Worm (Caenorhabditis elegans) whole organism, L3 larva: ENCODE results near the gene gar-3.

ENCODE experiments used
- ZK546.5 ChIP-seq: sonication (generic microtip); optimal IDR thresholded peaks from 2 replicates; lab custom pipeline; 2017; ENCODE audit warnings: missing biosample characterization, missing genetic modification characterization
- ama-1 ChIP-seq: fragments of 150-350 bp; optimal IDR thresholded peaks from 2 replicates; lab custom pipeline; 2018
- ceh-28 ChIP-seq: fragments of 150-350 bp; optimal IDR thresholded peaks from 2 replicates; lab custom pipeline; 2014; ENCODE audit warnings: missing biosample characterization, missing genetic modification reagents, missing genetic modification characterization
- egl-27 ChIP-seq: sonication (generic microtip); optimal IDR thresholded peaks from 4 replicates; lab custom pipeline; 2017; ENCODE audit warnings: missing biosample characterization, missing genetic modification reagents, missing genetic modification characterization
- egl-5 ChIP-seq: fragments of 150-350 bp; optimal IDR thresholded peaks from 2 replicates; lab custom pipeline; 2017; ENCODE audit warnings: missing biosample characterization, missing genetic modification reagents, missing genetic modification characterization, inconsistent platforms
- elt-1 ChIP-seq: fragments of 150-350 bp; optimal IDR thresholded peaks from 2 replicates; lab custom pipeline; 2014; ENCODE audit warnings: missing biosample characterization, missing genetic modification characterization
- elt-2 ChIP-seq: sonication (generic microtip); optimal IDR thresholded peaks from 2 replicates; lab custom pipeline; 2016; ENCODE audit warnings: missing genetic modification reagents, mild to moderate bottlenecking, missing genetic modification characterization, missing compliant biosample characterization
- elt-3 ChIP-seq, 3 experiments: fragments of 150-350 bp in 1 of 3; sonication (generic microtip) in 2 of 3; optimal IDR thresholded peaks; 2 replicates in 2 of 3; 4 replicates in 1 of 3; lab custom pipeline; 2014 to 2017; ENCODE audit warnings: missing biosample characterization in 3 of 3, missing genetic modification characterization in 3 of 3
- eor-1 ChIP-seq, 2 experiments: fragments of 150-350 bp; optimal IDR thresholded peaks; 2 replicates each; lab custom pipeline; 2014 to 2018; ENCODE audit warnings: missing biosample characterization in 2 of 2, missing genetic modification characterization in 2 of 2
- fkh-10 ChIP-seq: sonication (generic microtip); optimal IDR thresholded peaks from 2 replicates; lab custom pipeline; 2017; ENCODE audit warnings: missing biosample characterization, missing genetic modification reagents, missing genetic modification characterization
- fkh-2 ChIP-seq: fragments of 150-350 bp; optimal IDR thresholded peaks from 2 replicates; lab custom pipeline; 2014; ENCODE audit warnings: missing biosample characterization, missing genetic modification reagents, missing genetic modification characterization
- fos-1 ChIP-seq: fragments of 150-350 bp; optimal IDR thresholded peaks from 2 replicates; lab custom pipeline; 2014; ENCODE audit warnings: missing biosample characterization, missing genetic modification characterization
- hmg-11 ChIP-seq: sonication (generic microtip); optimal IDR thresholded peaks from 2 replicates; lab custom pipeline; 2016; ENCODE audit warnings: missing genetic modification characterization, missing compliant biosample characterization
- jun-1 ChIP-seq: fragments of 150-350 bp; optimal IDR thresholded peaks from 2 replicates; lab custom pipeline; 2014; ENCODE audit warnings: missing biosample characterization, missing genetic modification reagents, missing genetic modification characterization
- lin-15B ChIP-seq: fragments of 150-350 bp; optimal IDR thresholded peaks from 2 replicates; lab custom pipeline; 2014; ENCODE audit warnings: missing biosample characterization, missing genetic modification characterization
- mdl-1 ChIP-seq: fragments of 150-350 bp; optimal IDR thresholded peaks from 2 replicates; lab custom pipeline; 2014; ENCODE audit warnings: missing biosample characterization, missing genetic modification characterization
- nfya-1 ChIP-seq: sonication (generic microtip); optimal IDR thresholded peaks from 2 replicates; lab custom pipeline; 2017; ENCODE audit warnings: missing genetic modification characterization, mild to moderate bottlenecking, missing compliant biosample characterization, antibody characterized with exemption, moderate library complexity; ENCODE audit not compliant: insufficient read depth
- nhr-12 ChIP-seq: fragments of 150-350 bp; optimal IDR thresholded peaks from 2 replicates; lab custom pipeline; 2014; ENCODE audit warnings: missing biosample characterization, missing genetic modification characterization
- nhr-23 ChIP-seq: fragments of 150-350 bp; optimal IDR thresholded peaks from 2 replicates; lab custom pipeline; 2014; ENCODE audit warnings: missing biosample characterization, missing genetic modification reagents, missing genetic modification characterization
- nhr-237 ChIP-seq: fragments of 150-350 bp; optimal IDR thresholded peaks from 2 replicates; lab custom pipeline; 2014; ENCODE audit warnings: missing biosample characterization, missing genetic modification characterization
- nhr-25 ChIP-seq: sonication (generic microtip); optimal IDR thresholded peaks from 2 replicates; lab custom pipeline; 2017; ENCODE audit warnings: missing biosample characterization, missing genetic modification characterization
- nhr-28 ChIP-seq: fragments of 150-350 bp; optimal IDR thresholded peaks from 2 replicates; lab custom pipeline; 2014; ENCODE audit warnings: missing biosample characterization, missing genetic modification characterization
- nhr-43 ChIP-seq: sonication (generic microtip); optimal IDR thresholded peaks from 2 replicates; lab custom pipeline; 2016; ENCODE audit warnings: mild to moderate bottlenecking, missing genetic modification characterization, missing compliant biosample characterization; ENCODE audit not compliant: poor library complexity, severe bottlenecking
- nhr-67 ChIP-seq: fragments of 150-350 bp; optimal IDR thresholded peaks from 2 replicates; lab custom pipeline; 2014; ENCODE audit warnings: missing biosample characterization, missing genetic modification characterization
- nhr-76 ChIP-seq: fragments of 150-350 bp; sonication (generic microtip); optimal IDR thresholded peaks from 5 replicates; lab custom pipeline; 2014; ENCODE audit warnings: missing biosample characterization, missing genetic modification characterization
- pha-4 ChIP-seq: fragments of 150-350 bp; optimal IDR thresholded peaks from 2 replicates; lab custom pipeline; 2014; ENCODE audit warnings: missing biosample characterization, missing genetic modification reagents, missing genetic modification characterization
- sea-2 ChIP-seq: fragments of 150-350 bp; sonication (generic microtip); optimal IDR thresholded peaks from 4 replicates; lab custom pipeline; 2014; ENCODE audit warnings: missing biosample characterization, missing genetic modification reagents, missing genetic modification characterization
- skn-1 ChIP-seq: fragments of 150-350 bp; optimal IDR thresholded peaks from 2 replicates; lab custom pipeline; 2014; ENCODE audit warnings: missing biosample characterization, missing genetic modification characterization
- snpc-4 ChIP-seq: fragments of 150-350 bp; optimal IDR thresholded peaks from 2 replicates; lab custom pipeline; 2014; ENCODE audit warnings: missing biosample characterization, missing genetic modification characterization
- tbx-2 ChIP-seq: sonication (generic microtip); optimal IDR thresholded peaks from 2 replicates; lab custom pipeline; 2016; ENCODE audit warnings: mild to moderate bottlenecking, missing genetic modification characterization, missing compliant biosample characterization
- unc-62 ChIP-seq: fragments of 150-350 bp; sonication (generic microtip); optimal IDR thresholded peaks from 4 replicates; lab custom pipeline; 2014; ENCODE audit warnings: missing biosample characterization, missing genetic modification reagents, missing genetic modification characterization
- zag-1 ChIP-seq: fragments of 150-350 bp; optimal IDR thresholded peaks from 2 replicates; lab custom pipeline; 2014; ENCODE audit warnings: missing biosample characterization, missing genetic modification characterization
- ztf-11 ChIP-seq: fragments of 150-350 bp; optimal IDR thresholded peaks from 2 replicates; lab custom pipeline; 2014; ENCODE audit warnings: missing biosample characterization, missing genetic modification characterization

Gene gar-3

DNA sequence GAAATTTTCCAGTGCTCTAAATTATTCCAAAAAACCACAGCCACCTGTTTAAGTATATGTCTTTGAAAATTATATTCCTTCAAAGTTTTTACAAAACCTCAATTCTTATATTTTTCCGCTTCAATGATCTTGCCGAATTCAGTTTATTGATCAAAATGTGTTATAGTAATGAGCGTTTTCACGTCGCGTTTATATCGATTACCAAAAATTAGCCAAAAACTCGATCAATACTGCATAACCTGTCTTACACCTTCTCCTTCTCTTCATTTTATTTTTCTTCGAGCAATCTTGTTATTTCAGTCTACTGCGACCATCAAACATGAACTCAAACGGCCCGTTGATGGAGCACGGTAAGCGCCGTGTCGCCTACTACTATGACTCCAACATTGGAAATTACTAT, 54.4 kb downstream of the gar-3 start, which contains the start of gene hda-1:
hda-1 (plus strand) TSS at position 301 of the 400 bp plus-strand sequence.
- no peak for TF ChIP-seq mdl-1 (tag; lab: Kevin White, UChicago)
- TF ChIP-seq ZK546.5 (tag; lab: Kevin White, UChicago): no peak
- TF ChIP-seq lin-15B (tag; lab: Kevin White, UChicago): no peak
- TF ChIP-seq nhr-23 (tag; lab: Kevin White, UChicago): no peak
- no peak for TF ChIP-seq elt-2 (tag; lab: Kevin White, UChicago)
- TF ChIP-seq fos-1 (tag; lab: Kevin White, UChicago): no peak
- TF ChIP-seq eor-1 (tag; optimal IDR thresholded peaks at IDR 0.05; lab: Kevin White, UChicago): no peak
- TF ChIP-seq egl-5 (tag; lab: Kevin White, UChicago): no peak
- no peak for TF ChIP-seq ztf-11 (tag; lab: Kevin White, UChicago)
- no peak for TF ChIP-seq elt-1 (tag; lab: Kevin White, UChicago)
- TF ChIP-seq nhr-43 (tag; lab: Kevin White, UChicago): no peak
- no peak for TF ChIP-seq ama-1 (lab: Kevin White, UChicago)
- TF ChIP-seq sea-2 (GFP tag; lab: Kevin White, UChicago): no peak

ce11 chrV:14523788-14524582, 55.5 kb downstream of the gar-3 start, which contains the start of gene ril-1:
TSS of gene ril-1 (minus strand) at chrV:14524129.
- TF ChIP-seq lin-15B (tag; lab: Kevin White, UChicago): peak; percentile 54
- TF ChIP-seq nhr-67 (tag; lab: Kevin White, UChicago): no peak
- TF ChIP-seq skn-1: no peak
- TF ChIP-seq zag-1 (tag; lab: Kevin White, UChicago): no peak
- peak; percentile 49 for TF ChIP-seq hmg-11 (tag; lab: Kevin White, UChicago)
- no peak for TF ChIP-seq pha-4
- TF ChIP-seq nhr-25 (tag; lab: Kevin White, UChicago): peak; percentile 29
- TF ChIP-seq nfya-1 (tag; lab: Kevin White, UChicago): peak; percentile 64
- no peak for TF ChIP-seq ceh-28 (tag; lab: Kevin White, UChicago)
- peak; percentile 7 for TF ChIP-seq nhr-23 (tag; lab: Kevin White, UChicago)
- TF ChIP-seq fkh-2 (tag; lab: Kevin White, UChicago): no peak
- peak; percentile 48 for TF ChIP-seq elt-2 (tag; lab: Kevin White, UChicago)

DNA sequence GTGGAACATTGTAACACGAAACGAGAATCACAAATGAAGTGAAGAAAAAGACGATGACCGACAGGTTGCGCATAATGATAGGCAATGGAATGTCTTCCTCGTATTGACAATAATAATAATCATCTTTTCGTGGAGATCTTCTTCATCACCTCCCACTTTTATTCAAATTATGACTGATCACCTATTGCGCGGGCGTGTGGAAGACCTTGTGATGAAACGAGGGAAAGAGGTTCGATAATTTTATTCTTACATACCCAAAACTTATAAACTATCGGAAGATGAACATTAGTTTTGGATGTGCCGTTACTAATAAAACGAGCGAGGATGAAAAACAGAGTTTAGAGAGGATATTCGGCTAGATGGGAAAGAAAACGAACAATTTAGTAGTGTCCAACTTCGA, 56.4 kb downstream of the gar-3 start, which contains the start of gene C53A5.2:
C53A5.2 (minus strand) TSS at position 101 of the 400 bp plus-strand sequence.
- TF ChIP-seq unc-62 (GFP tag; lab: Kevin White, UChicago): no peak
- TF ChIP-seq nhr-76 (tag; lab: Kevin White, UChicago): no peak
- TF ChIP-seq elt-1 (tag; lab: Kevin White, UChicago): no peak
- TF ChIP-seq nfya-1 (tag; lab: Kevin White, UChicago): no peak
- TF ChIP-seq fkh-10 (GFP tag; lab: Kevin White, UChicago): no peak
- no peak for TF ChIP-seq egl-5 (tag; lab: Kevin White, UChicago)
- no peak for TF ChIP-seq nhr-28

ce11 chrV:14522514-14522913, 57.0 kb downstream of the gar-3 start, which contains the start of gene C53A5.16:
TSS of gene C53A5.16 (minus strand) at chrV:14522614.
- TF ChIP-seq elt-1 (tag; lab: Kevin White, UChicago) (no peak), elt-2 (tag; lab: Kevin White, UChicago) (no peak), nhr-28 (no peak), nhr-67 (tag; lab: Kevin White, UChicago) (no peak), nhr-43 (tag; lab: Kevin White, UChicago) (no peak), ztf-11 (tag; lab: Kevin White, UChicago) (no peak), ama-1 (lab: Kevin White, UChicago) (no peak), eor-1 (tag; optimal IDR thresholded peaks at IDR 0.05; lab: Kevin White, UChicago) (no peak), jun-1 (tag; lab: Kevin White, UChicago) (no peak)

ce11 chrV:14521000-14521399, 58.5 kb downstream of the gar-3 start, which contains the start of gene C53A5.17:
TSS of gene C53A5.17 (minus strand) at chrV:14521100.
- no peak for TF ChIP-seq nhr-28
- TF ChIP-seq ztf-11 (tag; lab: Kevin White, UChicago): no peak
- no peak for TF ChIP-seq egl-27 (tag; lab: Kevin White, UChicago)
- TF ChIP-seq pha-4: no peak
- TF ChIP-seq tbx-2: no peak
- TF ChIP-seq eor-1 (tag; optimal IDR thresholded peaks at IDR 0.05; lab: Kevin White, UChicago): no peak
- no peak for TF ChIP-seq skn-1
- TF ChIP-seq nhr-237 (tag; lab: Kevin White, UChicago): no peak
- no peak for TF ChIP-seq unc-62 (GFP tag; lab: Kevin White, UChicago)
- TF ChIP-seq elt-3 (tag; optimal IDR thresholded peaks at IDR 0.05; lab: Kevin White, UChicago): no peak
- TF ChIP-seq snpc-4 (tag; lab: Kevin White, UChicago): no peak
- TF ChIP-seq nhr-12 (tag; lab: Kevin White, UChicago): no peak
- no peak for TF ChIP-seq nhr-76 (tag; lab: Kevin White, UChicago)
- no peak for TF ChIP-seq elt-2 (tag; lab: Kevin White, UChicago)
- no peak for TF ChIP-seq zag-1 (tag; lab: Kevin White, UChicago)
- no peak for TF ChIP-seq jun-1 (tag; lab: Kevin White, UChicago)
- no peak for TF ChIP-seq fkh-2 (tag; lab: Kevin White, UChicago)
- TF ChIP-seq fkh-10 (GFP tag; lab: Kevin White, UChicago): no peak
- TF ChIP-seq, all 47 proteins: peak for 0
